Worm (Caenorhabditis elegans) whole organism, late embryonic: ENCODE results near the gene T22D1.1.

Source experiments
- C08G9.2 ChIP-seq: sonication (generic microtip); optimal IDR thresholded peaks from 2 replicates; lab custom pipeline; 2016; ENCODE audit warnings: mild to moderate bottlenecking, missing genetic modification characterization, moderate library complexity, missing compliant biosample characterization
- K09A11.1 ChIP-seq: sonication (generic microtip); optimal IDR thresholded peaks from 2 replicates; lab custom pipeline; 2017; ENCODE audit warnings: antibody characterized with exemption, mild to moderate bottlenecking, missing genetic modification characterization, missing compliant biosample characterization; ENCODE audit not compliant: insufficient read depth
- ama-1 ChIP-seq: fragments of 150-350 bp; optimal IDR thresholded peaks from 2 replicates; lab custom pipeline; 2014
- ceh-14 ChIP-seq: sonication (generic microtip); optimal IDR thresholded peaks from 2 replicates; lab custom pipeline; 2016; ENCODE audit warnings: missing genotype, missing genetic modification characterization, missing compliant biosample characterization
- ceh-2 ChIP-seq: sonication (generic microtip); optimal IDR thresholded peaks from 2 replicates; lab custom pipeline; 2016; ENCODE audit warnings: missing genotype, missing genetic modification characterization, missing compliant biosample characterization
- ceh-30 ChIP-seq: fragments of 150-350 bp; optimal IDR thresholded peaks from 2 replicates; lab custom pipeline; 2014; ENCODE audit warnings: missing biosample characterization, missing genetic modification characterization
- ceh-48 ChIP-seq: sonication (generic microtip); optimal IDR thresholded peaks from 2 replicates; lab custom pipeline; 2016; ENCODE audit warnings: missing genetic modification characterization, inconsistent platforms, missing compliant biosample characterization
- dmd-4 ChIP-seq: sonication (generic microtip); optimal IDR thresholded peaks from 2 replicates; lab custom pipeline; 2016; ENCODE audit warnings: borderline replicate concordance, missing genetic modification characterization, missing compliant biosample characterization
- elt-2 ChIP-seq: sonication (generic microtip); optimal IDR thresholded peaks from 2 replicates; lab custom pipeline; 2016; ENCODE audit warnings: missing genetic modification reagents, missing genetic modification characterization, missing compliant biosample characterization
- elt-4 ChIP-seq: sonication (generic microtip); optimal IDR thresholded peaks from 2 replicates; lab custom pipeline; 2016; ENCODE audit warnings: missing genetic modification characterization, missing compliant biosample characterization
- fkh-10 ChIP-seq: fragments of 150-350 bp; optimal IDR thresholded peaks from 2 replicates; lab custom pipeline; 2014; ENCODE audit warnings: missing biosample characterization, missing genetic modification reagents, missing genetic modification characterization
- hlh-13 ChIP-seq: fragments of 200-800 bp; sonication (Bioruptor generic); optimal IDR thresholded peaks from 2 replicates; lab custom pipeline; 2018; ENCODE audit warnings: mild to moderate bottlenecking, missing genetic modification characterization, missing compliant biosample characterization
- hlh-15 ChIP-seq: sonication (generic microtip); optimal IDR thresholded peaks from 2 replicates; lab custom pipeline; 2016; ENCODE audit warnings: missing genetic modification characterization, missing compliant biosample characterization
- hlh-30 ChIP-seq: sonication (generic microtip); optimal IDR thresholded peaks from 2 replicates; lab custom pipeline; 2017; ENCODE audit warnings: antibody characterized with exemption, missing genetic modification characterization, missing compliant biosample characterization; ENCODE audit not compliant: insufficient read depth
- hlh-6 ChIP-seq: sonication (generic microtip); optimal IDR thresholded peaks from 2 replicates; lab custom pipeline; 2016; ENCODE audit warnings: missing genotype, missing genetic modification characterization, missing compliant biosample characterization
- mec-3 ChIP-seq: sonication (generic microtip); optimal IDR thresholded peaks from 2 replicates; lab custom pipeline; 2016; ENCODE audit warnings: borderline replicate concordance, missing genetic modification characterization, missing compliant biosample characterization
- nhr-11 ChIP-seq: fragments of 150-350 bp; optimal IDR thresholded peaks from 2 replicates; lab custom pipeline; 2014; ENCODE audit warnings: missing biosample characterization, missing genetic modification characterization
- odd-2 ChIP-seq: sonication (generic microtip); optimal IDR thresholded peaks from 2 replicates; lab custom pipeline; 2017; ENCODE audit warnings: antibody characterized with exemption, mild to moderate bottlenecking, missing genetic modification characterization, missing compliant biosample characterization
- pat-9 ChIP-seq: fragments of 200-800 bp; sonication (Bioruptor generic); optimal IDR thresholded peaks from 2 replicates; lab custom pipeline; 2018; ENCODE audit warnings: mild to moderate bottlenecking, missing genetic modification characterization, moderate library complexity, missing compliant biosample characterization
- pha-4 ChIP-seq: fragments of 150-350 bp; optimal IDR thresholded peaks from 2 replicates; lab custom pipeline; 2018; ENCODE audit warnings: missing biosample characterization, missing genetic modification reagents, missing genetic modification characterization
- sdc-2 ChIP-seq: sonication (generic microtip); optimal IDR thresholded peaks from 2 replicates; lab custom pipeline; 2016; ENCODE audit warnings: missing genotype, missing genetic modification characterization, missing compliant biosample characterization
- sox-2 ChIP-seq: fragments of 200-800 bp; sonication (Bioruptor generic); IDR thresholded peaks from 2 replicates; pipeline ENCODE4 v1.3.6; 2022; ENCODE audit warnings: missing genetic modification reagents, missing genetic modification characterization, missing compliant biosample characterization
- sox-4 ChIP-seq: sonication (generic microtip); optimal IDR thresholded peaks from 2 replicates; lab custom pipeline; 2017; ENCODE audit warnings: mild to moderate bottlenecking, missing genetic modification characterization, inconsistent platforms, missing compliant biosample characterization
- syd-9 ChIP-seq: sonication (generic microtip); optimal IDR thresholded peaks from 2 replicates; lab custom pipeline; 2016; ENCODE audit warnings: mild to moderate bottlenecking, missing genetic modification characterization, moderate library complexity, missing compliant biosample characterization
- tbx-2 ChIP-seq: sonication (generic microtip); optimal IDR thresholded peaks from 2 replicates; lab custom pipeline; 2016; ENCODE audit warnings: missing genetic modification characterization, missing compliant biosample characterization
- tbx-7 ChIP-seq: sonication (generic microtip); optimal IDR thresholded peaks from 2 replicates; lab custom pipeline; 2016; ENCODE audit warnings: missing genotype, missing genetic modification characterization, missing compliant biosample characterization
- unc-3 ChIP-seq, 2 experiments: fragments of 200-800 bp in 1 of 2; sonication (Bioruptor generic) in 1 of 2; sonication (generic microtip) in 1 of 2; conservative IDR thresholded peaks in 1 of 2; optimal IDR thresholded peaks in 1 of 2; 2 replicates each; pipeline versions ENCODE4 v1.3.6 to Lab custom; 2016 to 2022; ENCODE audit warnings: missing compliant biosample characterization in 2 of 2, missing genetic modification characterization in 2 of 2, missing genetic modification reagents in 1 of 2
- unc-86 ChIP-seq: sonication (generic microtip); optimal IDR thresholded peaks from 2 replicates; lab custom pipeline; 2016; ENCODE audit warnings: missing genetic modification characterization, missing compliant biosample characterization
- zip-5 ChIP-seq: sonication (generic microtip); optimal IDR thresholded peaks from 2 replicates; lab custom pipeline; 2016; ENCODE audit warnings: missing genetic modification characterization, missing compliant biosample characterization
- ztf-16 ChIP-seq: sonication (generic microtip); optimal IDR thresholded peaks from 2 replicates; lab custom pipeline; 2017; ENCODE audit warnings: missing genetic modification characterization, missing compliant biosample characterization

T22D1.1 gene

ce11 chrIV:6907487-6907886, 15.7 kb upstream of the T22D1.1 start:
- TF ChIP-seq mec-3 (tag; lab: Kevin White, UChicago) (peak; percentile 24), sox-2 (GFP tag; lab: Robert Waterston, UW) (no peak), C08G9.2 (tag; lab: Kevin White, UChicago) (peak; percentile 28)

ce11 chrIV:6909863-6910733, 13.1 kb upstream of the T22D1.1 start, which contains the start of the genes rpn-1 and ribo-1:
Gene rpn-1 (minus strand): TSS chrIV:6909913.
Gene ribo-1 (plus strand): TSS chrIV:6910683.
- no peak for TF ChIP-seq sdc-2 (tag; lab: Kevin White, UChicago)
- TF ChIP-seq ceh-30, result no peak
- no peak for TF ChIP-seq nhr-11
- TF ChIP-seq sox-4 (tag; lab: Kevin White, UChicago), result no peak
- no peak for TF ChIP-seq tbx-7 (tag; lab: Kevin White, UChicago)
- no peak for TF ChIP-seq ama-1 (lab: Kevin White, UChicago)
- TF ChIP-seq hlh-13, result no peak
- no peak for TF ChIP-seq dmd-4 (tag; lab: Kevin White, UChicago)
- TF ChIP-seq odd-2 (tag; lab: Kevin White, UChicago), result no peak
- no peak for TF ChIP-seq unc-3 (GFP tag; conservative IDR thresholded peaks at IDR 0.05; lab: Robert Waterston, UW)
- TF ChIP-seq unc-3 (tag; optimal IDR thresholded peaks at IDR 0.05; lab: Kevin White, UChicago), result no peak
- TF ChIP-seq hlh-15 (tag; lab: Kevin White, UChicago), result no peak
- TF ChIP-seq zip-5 (tag; lab: Kevin White, UChicago), result no peak

- TF ChIP-seq ceh-14 (tag; lab: Kevin White, UChicago), result no peak
- TF ChIP-seq ama-1 (lab: Kevin White, UChicago), result peak; percentile 28
These were observed 10.2 kb upstream of the T22D1.1 start, which contains the start of gene T22D1.3 for ce11 chrIV:6912851-6913588. Gene T22D1.3 (plus strand): TSS chrIV:6913538.

DNA sequence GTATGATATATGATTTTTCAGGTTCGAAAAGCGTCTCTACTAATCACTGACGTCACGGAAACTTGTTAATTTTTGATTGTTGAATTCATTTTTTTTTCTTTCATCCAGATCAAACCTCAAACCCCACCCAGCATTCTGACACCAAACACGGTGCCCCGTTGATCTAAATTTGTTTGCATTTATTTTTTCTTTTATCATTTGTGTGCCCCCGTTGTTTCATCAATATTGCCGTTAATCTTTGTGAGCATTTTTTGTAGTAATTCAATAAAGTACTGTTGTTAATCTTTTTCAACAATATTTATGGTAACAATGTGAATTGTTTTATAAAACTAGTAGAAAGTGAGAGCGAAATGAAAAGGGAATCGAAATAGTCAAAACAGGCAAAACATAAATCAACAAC, 6.3 kb upstream of the T22D1.1 start:
- TF ChIP-seq unc-3 (GFP tag; conservative IDR thresholded peaks at IDR 0.05; lab: Robert Waterston, UW) (no peak), unc-3 (tag; optimal IDR thresholded peaks at IDR 0.05; lab: Kevin White, UChicago) (no peak), elt-4 (tag; lab: Kevin White, UChicago) (no peak), hlh-15 (tag; lab: Kevin White, UChicago) (no peak), fkh-10 (no peak), tbx-2 (tag; lab: Kevin White, UChicago) (no peak), pat-9 (tag; lab: Kevin White, UChicago) (no peak), unc-86 (tag; lab: Kevin White, UChicago) (no peak), mec-3 (tag; lab: Kevin White, UChicago) (no peak), tbx-7 (tag; lab: Kevin White, UChicago) (no peak), syd-9 (tag; lab: Kevin White, UChicago) (no peak), K09A11.1 (tag; lab: Kevin White, UChicago) (no peak), hlh-6 (tag; lab: Kevin White, UChicago) (no peak), ceh-48 (tag; lab: Kevin White, UChicago) (no peak), elt-2 (tag; lab: Kevin White, UChicago) (no peak), ztf-16 (tag; lab: Kevin White, UChicago) (no peak), hlh-30 (no peak), ceh-2 (tag; lab: Kevin White, UChicago) (no peak), pha-4 (tag; lab: Kevin White, UChicago) (no peak)
